Worm (Caenorhabditis elegans) whole organism, young adult: ENCODE measurements around the gene Y43F8B.25.

Experiments used
- B0035.1 ChIP-seq: sonication (generic microtip); optimal IDR thresholded peaks from 2 replicates; lab custom pipeline; 2016; ENCODE audit warnings: missing genetic modification characterization, mild to moderate bottlenecking, missing compliant biosample characterization, missing genotype, missing genetic modification reagents
- C17E4.6 ChIP-seq: fragments of 200-800 bp; sonication (Bioruptor generic); IDR thresholded peaks from 2 replicates; pipeline ENCODE4 v1.3.6; 2022; ENCODE audit warnings: missing genetic modification reagents, missing genetic modification characterization, missing compliant biosample characterization
- D2030.7 ChIP-seq: fragments of 200-800 bp; sonication (Bioruptor generic); IDR thresholded peaks from 2 replicates; pipeline ENCODE4 v1.3.6; 2022; ENCODE audit warnings: missing genetic modification reagents, missing genetic modification characterization, missing compliant biosample characterization
- F57C9.4 ChIP-seq: sonication (generic microtip); optimal IDR thresholded peaks from 2 replicates; lab custom pipeline; 2017; ENCODE audit warnings: mild to moderate bottlenecking, missing genetic modification characterization, missing compliant biosample characterization
- K12H6.12 ChIP-seq: fragments of 200-800 bp; sonication (Bioruptor generic); optimal IDR thresholded peaks from 2 replicates; lab custom pipeline; 2018; ENCODE audit warnings: mild to moderate bottlenecking, missing genetic modification characterization, missing compliant biosample characterization
- T26A5.8 ChIP-seq: sonication (generic microtip); optimal IDR thresholded peaks from 2 replicates; lab custom pipeline; 2016; ENCODE audit warnings: missing genetic modification characterization, missing compliant biosample characterization
- Y56A3A.18 ChIP-seq: fragments of 200-800 bp; sonication (Bioruptor generic); IDR thresholded peaks from 2 replicates; pipeline ENCODE4 v1.3.6; 2022; ENCODE audit warnings: missing genetic modification reagents, missing genetic modification characterization, missing compliant biosample characterization
- ZK185.1 ChIP-seq: sonication (generic microtip); optimal IDR thresholded peaks from 2 replicates; lab custom pipeline; 2016; ENCODE audit warnings: mild to moderate bottlenecking, missing genetic modification characterization, missing compliant biosample characterization; ENCODE audit not compliant: poor library complexity, severe bottlenecking
- ama-1 ChIP-seq, 3 experiments: fragments of 150-350 bp in 1 of 3; sonication (generic microtip) in 2 of 3; optimal IDR thresholded peaks; 2 replicates each; lab custom pipeline; 2014 to 2018; ENCODE audit warnings: missing biosample characterization in 2 of 3, missing genetic modification characterization in 2 of 3, missing genetic modification reagents in 2 of 3
- aptf-2 ChIP-seq: fragments of 200-800 bp; sonication (Bioruptor generic); conservative IDR thresholded peaks from 2 replicates; pipeline ENCODE4 v1.3.6; 2022; ENCODE audit warnings: missing genetic modification reagents, missing genetic modification characterization, missing compliant biosample characterization
- ccch-3 ChIP-seq: fragments of 200-800 bp; sonication (Bioruptor generic); optimal IDR thresholded peaks from 2 replicates; lab custom pipeline; 2018; ENCODE audit warnings: mild to moderate bottlenecking, missing genetic modification characterization, missing compliant biosample characterization
- ceh-27 ChIP-seq: fragments of 200-800 bp; sonication (Bioruptor generic); optimal IDR thresholded peaks from 2 replicates; lab custom pipeline; 2018; ENCODE audit warnings: mild to moderate bottlenecking, missing genetic modification characterization, moderate library complexity, missing compliant biosample characterization
- ceh-40 ChIP-seq: fragments of 200-800 bp; sonication (Bioruptor generic); IDR thresholded peaks from 2 replicates; pipeline ENCODE4 v1.3.6; 2022; ENCODE audit warnings: missing genetic modification characterization, missing compliant biosample characterization
- ceh-58 ChIP-seq: fragments of 200-800 bp; sonication (Bioruptor generic); IDR thresholded peaks from 2 replicates; pipeline ENCODE4 v1.3.6; 2022; ENCODE audit warnings: missing genetic modification characterization, missing compliant biosample characterization
- ceh-79 ChIP-seq: sonication (generic microtip); optimal IDR thresholded peaks from 2 replicates; lab custom pipeline; 2017; ENCODE audit warnings: mild to moderate bottlenecking, missing genetic modification characterization, missing compliant biosample characterization
- ceh-91 ChIP-seq: fragments of 200-800 bp; sonication (Bioruptor generic); IDR thresholded peaks from 2 replicates; pipeline ENCODE4 v1.3.6; 2022; ENCODE audit warnings: missing genetic modification reagents, missing genetic modification characterization, missing compliant biosample characterization
- efl-1 ChIP-seq: fragments of 150-350 bp; optimal IDR thresholded peaks from 2 replicates; lab custom pipeline; 2014; ENCODE audit warnings: missing biosample characterization, missing genetic modification reagents, missing genetic modification characterization
- gei-17 ChIP-seq: fragments of 200-800 bp; sonication (Bioruptor generic); optimal IDR thresholded peaks from 2 replicates; lab custom pipeline; 2018; ENCODE audit warnings: mild to moderate bottlenecking, missing genetic modification characterization, missing compliant biosample characterization
- lag-1 ChIP-seq: fragments of 200-800 bp; sonication (Bioruptor generic); IDR thresholded peaks from 2 replicates; pipeline ENCODE4 v1.3.6; 2022; ENCODE audit warnings: missing genetic modification reagents, missing genetic modification characterization, missing compliant biosample characterization
- lin-26 ChIP-seq: fragments of 200-800 bp; sonication (Bioruptor generic); IDR thresholded peaks from 2 replicates; pipeline ENCODE4 v1.3.6; 2022; ENCODE audit warnings: missing genetic modification reagents, missing genetic modification characterization, missing compliant biosample characterization
- lir-1 ChIP-seq: fragments of 200-800 bp; sonication (Bioruptor generic); conservative IDR thresholded peaks from 2 replicates; pipeline ENCODE4 v1.3.6; 2022; ENCODE audit warnings: missing genetic modification reagents, missing genetic modification characterization, missing compliant biosample characterization
- lsy-27 ChIP-seq: sonication (generic microtip); optimal IDR thresholded peaks from 2 replicates; lab custom pipeline; 2017; ENCODE audit warnings: missing genetic modification characterization, mild to moderate bottlenecking, missing compliant biosample characterization, antibody characterized with exemption, missing genotype, borderline replicate concordance; ENCODE audit not compliant: insufficient read depth
- madf-3 ChIP-seq: fragments of 200-800 bp; sonication (Bioruptor generic); IDR thresholded peaks from 2 replicates; pipeline ENCODE4 v1.3.6; 2022; ENCODE audit warnings: missing genetic modification reagents, missing genetic modification characterization, missing compliant biosample characterization
- madf-6 ChIP-seq: fragments of 200-800 bp; sonication (Bioruptor generic); IDR thresholded peaks from 2 replicates; pipeline ENCODE4 v1.3.6; 2022; ENCODE audit warnings: missing genetic modification reagents, missing genetic modification characterization, missing compliant biosample characterization
- mxl-1 ChIP-seq: sonication (generic microtip); optimal IDR thresholded peaks from 2 replicates; lab custom pipeline; 2016; ENCODE audit warnings: missing genetic modification characterization, missing compliant biosample characterization
- nhr-80 ChIP-seq: sonication (generic microtip); optimal IDR thresholded peaks from 2 replicates; lab custom pipeline; 2016; ENCODE audit warnings: missing genetic modification characterization, missing compliant biosample characterization
- rec-8 ChIP-seq, 2 experiments: sonication (generic microtip); optimal IDR thresholded peaks; 2 replicates each; lab custom pipeline; 2016; ENCODE audit warnings: mild to moderate bottlenecking in 2 of 2, missing genetic modification characterization in 2 of 2, missing genetic modification reagents in 2 of 2, missing genotype in 2 of 2, missing biosample characterization in 1 of 2, missing compliant biosample characterization in 1 of 2, moderate library complexity in 1 of 2
- sea-2 ChIP-seq: fragments of 200-800 bp; sonication (Bioruptor generic); IDR thresholded peaks from 2 replicates; pipeline ENCODE4 v1.3.6; 2022; ENCODE audit warnings: missing genetic modification characterization, missing compliant biosample characterization
- snpc-1.1 ChIP-seq: sonication (generic microtip); optimal IDR thresholded peaks from 2 replicates; lab custom pipeline; 2017; ENCODE audit warnings: missing genetic modification characterization, mild to moderate bottlenecking, missing compliant biosample characterization, antibody characterized with exemption, moderate library complexity, missing genotype, missing genetic modification reagents; ENCODE audit not compliant: insufficient read depth
- sptf-2 ChIP-seq: fragments of 200-800 bp; sonication (Bioruptor generic); optimal IDR thresholded peaks from 2 replicates; lab custom pipeline; 2018; ENCODE audit warnings: mild to moderate bottlenecking, missing genetic modification characterization, missing compliant biosample characterization
- tlf-1 ChIP-seq: fragments of 200-800 bp; sonication (Bioruptor generic); optimal IDR thresholded peaks from 2 replicates; lab custom pipeline; 2018; ENCODE audit warnings: mild to moderate bottlenecking, missing genetic modification characterization, missing compliant biosample characterization
- unc-62 ChIP-seq: fragments of 150-350 bp; optimal IDR thresholded peaks from 2 replicates; lab custom pipeline; 2014; ENCODE audit warnings: missing biosample characterization, missing genetic modification reagents, missing genetic modification characterization
- ztf-22 ChIP-seq: fragments of 200-800 bp; sonication (Bioruptor generic); optimal IDR thresholded peaks from 2 replicates; lab custom pipeline; 2018; ENCODE audit warnings: mild to moderate bottlenecking, missing genetic modification characterization, moderate library complexity, missing compliant biosample characterization
- ztf-25 ChIP-seq: fragments of 200-800 bp; sonication (Bioruptor generic); IDR thresholded peaks from 2 replicates; pipeline ENCODE4 v1.3.6; 2022; ENCODE audit warnings: missing genetic modification reagents, missing genetic modification characterization, missing compliant biosample characterization
- ztf-26 ChIP-seq: sonication (generic microtip); optimal IDR thresholded peaks from 2 replicates; lab custom pipeline; 2017; ENCODE audit warnings: missing genetic modification characterization, missing compliant biosample characterization
- ztf-3 ChIP-seq: fragments of 200-800 bp; sonication (Bioruptor generic); optimal IDR thresholded peaks from 2 replicates; lab custom pipeline; 2018; ENCODE audit warnings: mild to moderate bottlenecking, missing genetic modification characterization, missing compliant biosample characterization

The Y43F8B.25 gene

ce11 chrV:19477302-19477701, 14.6 kb downstream of the Y43F8B.25 start:
- TF ChIP-seq ceh-40 (GFP tag; lab: Robert Waterston, UW) (no peak), Y56A3A.18 (no peak), C17E4.6 (GFP tag; lab: Robert Waterston, UW) (no peak), sea-2 (no peak), efl-1 (no peak), F57C9.4 (tag; lab: Kevin White, UChicago) (no peak), tlf-1 (no peak), B0035.1 (tag; lab: Kevin White, UChicago) (no peak), madf-6 (GFP tag; lab: Robert Waterston, UW) (no peak), ceh-79 (tag; lab: Kevin White, UChicago) (no peak), madf-3 (GFP tag; lab: Robert Waterston, UW) (no peak), lir-1 (GFP tag; lab: Robert Waterston, UW) (no peak), ztf-22 (GFP tag; lab: Kevin White, UChicago) (no peak), sptf-2 (GFP tag; lab: Kevin White, UChicago) (no peak), ztf-25 (GFP tag; lab: Robert Waterston, UW) (no peak), rec-8 (tag; optimal IDR thresholded peaks at IDR 0.05; lab: Kevin White, UChicago) (no peak), gei-17 (GFP tag; lab: Kevin White, UChicago) (no peak), T26A5.8 (tag; lab: Kevin White, UChicago) (no peak)

- TF ChIP-seq unc-62 (GFP tag; lab: Kevin White, UChicago) (no peak), K12H6.12 (tag; lab: Kevin White, UChicago) (no peak), ama-1 (optimal IDR thresholded peaks at IDR 0.05; lab: Kevin White, UChicago) (no peak), ama-1 (GFP tag; optimal IDR thresholded peaks at IDR 0.05; lab: Kevin White, UChicago) (no peak), lin-26 (GFP tag; lab: Robert Waterston, UW) (no peak), snpc-1.1 (tag; lab: Kevin White, UChicago) (no peak), ccch-3 (no peak), sea-2 (no peak), ceh-91 (GFP tag; lab: Robert Waterston, UW) (no peak), T26A5.8 (tag; lab: Kevin White, UChicago) (no peak), ZK185.1 (tag; lab: Kevin White, UChicago) (no peak), nhr-80 (no peak), ceh-58 (GFP tag; lab: Robert Waterston, UW) (no peak), lir-1 (GFP tag; lab: Robert Waterston, UW) (no peak), ztf-26 (tag; lab: Kevin White, UChicago) (no peak)
These were observed 15.1 kb downstream of the Y43F8B.25 start, which contains the start of gene Y43F8B.9 for ce11 chrV:19477852-19478251. TSS of gene Y43F8B.9 (plus strand) at chrV:19478152.

- TF ChIP-seq mxl-1, result no peak
- no peak for TF ChIP-seq ztf-22 (GFP tag; lab: Kevin White, UChicago)
- TF ChIP-seq D2030.7 (GFP tag; lab: Robert Waterston, UW), result no peak
- TF ChIP-seq ceh-58 (GFP tag; lab: Robert Waterston, UW), result no peak
- no peak for TF ChIP-seq ceh-27 (GFP tag; lab: Kevin White, UChicago)
- TF ChIP-seq lsy-27 (tag; lab: Kevin White, UChicago), result no peak
- TF ChIP-seq ama-1 (optimal IDR thresholded peaks at IDR 0.05; lab: Kevin White, UChicago), result no peak
- no peak for TF ChIP-seq ama-1 (GFP tag; optimal IDR thresholded peaks at IDR 0.05; lab: Kevin White, UChicago)
- TF ChIP-seq aptf-2 (GFP tag; lab: Robert Waterston, UW), result no peak
- no peak for TF ChIP-seq lag-1 (GFP tag; lab: Robert Waterston, UW)
- TF ChIP-seq ztf-3 (GFP tag; lab: Kevin White, UChicago), result no peak
- no peak for TF ChIP-seq Y56A3A.18
These were observed 19.8 kb downstream of the Y43F8B.25 start, which contains the start of gene Y43F8B.22 for ce11 chrV:19482535-19482934. TSS of gene Y43F8B.22 (plus strand) at chrV:19482835.
